Fruit fly (Drosophila melanogaster) whole organism: Measurements from ENCODE around the gene Hap40.

Experiments used
- pan ChIP-seq: fragments of >200 bp; optimal IDR thresholded peaks from 2 replicates; lab custom pipeline; 2017
- usp ChIP-seq: fragments of >200 bp; optimal IDR thresholded peaks from 2 replicates; lab custom pipeline; 2017; ENCODE audit warnings: missing biosample characterization, missing genetic modification characterization, mixed read lengths

DNA sequence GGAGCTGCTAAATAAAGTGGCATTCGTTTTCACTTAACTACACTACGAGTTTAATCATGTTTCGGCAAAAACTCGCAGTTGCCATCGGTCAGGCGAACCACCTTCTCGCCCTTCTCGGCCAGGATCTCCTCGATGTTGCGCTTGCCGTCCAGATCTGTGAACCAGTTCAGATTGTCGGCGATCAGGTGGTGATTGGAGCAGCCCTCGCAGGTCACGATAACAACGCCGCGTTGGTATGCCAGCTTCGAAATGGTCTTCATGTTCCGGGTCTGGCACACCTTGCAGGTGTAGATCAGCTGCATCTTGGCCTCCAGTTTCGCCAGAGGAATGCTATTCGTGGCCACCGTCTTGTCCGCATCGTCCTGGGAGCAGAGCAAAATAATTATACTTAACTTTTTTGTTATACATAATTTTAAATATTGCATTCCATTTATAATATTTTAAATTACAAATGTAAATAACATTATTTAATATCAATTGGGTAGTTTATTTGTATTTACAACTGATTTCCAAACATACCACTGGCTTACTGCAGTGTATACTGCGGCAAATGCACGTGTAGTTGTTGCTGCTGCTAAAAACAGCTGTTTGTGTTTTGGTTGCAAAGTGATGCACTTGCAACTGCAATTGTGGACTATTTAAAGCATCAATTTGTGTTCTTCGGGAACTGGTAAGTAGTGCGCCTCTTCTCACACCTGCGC lies 29.4 kb downstream of the Hap40 start:
- TF ChIP-seq pan (lab: Kevin White, UChicago) (no peak), usp (no peak)
